Fruit fly (Drosophila melanogaster) S2 (cell line): ENCODE measurements around the gene trr.

Source experiments
- CG8478 ChIP-seq: fragments of >200 bp; optimal IDR thresholded peaks from 2 replicates; lab custom pipeline; 2018
- CTCF ChIP-seq, 2 experiments: fragments of >200 bp; optimal IDR thresholded peaks; 2 replicates each; lab custom pipeline; 2018

trr gene

DNA sequence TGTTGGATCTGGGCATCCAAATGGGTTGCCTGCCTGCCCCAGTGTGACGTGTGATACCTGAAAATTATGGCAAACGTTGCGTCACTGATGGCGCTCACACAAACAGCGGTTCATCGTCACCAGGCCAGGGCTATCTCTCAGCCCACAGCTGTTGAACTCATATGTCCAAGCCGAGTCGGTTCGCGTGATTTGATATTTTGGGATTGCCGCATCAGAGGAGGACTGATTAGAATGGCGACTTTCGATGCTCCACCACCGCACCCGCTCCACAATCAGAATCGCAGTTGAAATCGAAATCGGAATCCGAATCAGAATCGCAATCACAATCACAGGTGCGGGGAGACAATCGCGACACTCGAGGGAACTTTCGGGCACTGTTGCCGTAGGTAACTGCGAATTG, 42.0 kb downstream of the trr start:
- TF ChIP-seq CG8478 (lab: Kevin White, UChicago) (no peak), CTCF (optimal IDR thresholded peaks at IDR 0.05; lab: Kevin White, UChicago) (no peak)

DNA sequence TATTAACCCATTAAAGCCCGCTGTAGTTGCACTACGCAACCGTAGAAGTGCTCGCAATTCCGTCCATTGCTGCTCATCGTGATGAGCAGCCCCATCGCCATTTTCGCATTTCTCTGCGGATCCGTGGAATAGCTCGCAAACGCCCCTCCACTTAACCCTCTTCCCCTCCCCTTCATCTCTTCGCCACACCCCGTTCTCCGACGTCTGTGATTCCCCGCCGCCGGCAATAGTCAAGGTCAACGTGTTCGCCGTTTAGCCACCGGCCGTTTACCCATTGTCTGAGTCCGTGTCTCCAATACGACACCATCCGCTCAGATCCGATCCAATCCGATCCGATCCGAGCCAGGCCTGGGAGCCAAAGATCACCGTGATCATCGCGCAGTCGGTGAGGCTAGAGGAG, 43.4 kb downstream of the trr start:
- TF ChIP-seq CTCF (optimal IDR thresholded peaks at IDR 0.05; lab: Kevin White, UChicago) (no peak), CG8478 (lab: Kevin White, UChicago) (no peak)

DNA sequence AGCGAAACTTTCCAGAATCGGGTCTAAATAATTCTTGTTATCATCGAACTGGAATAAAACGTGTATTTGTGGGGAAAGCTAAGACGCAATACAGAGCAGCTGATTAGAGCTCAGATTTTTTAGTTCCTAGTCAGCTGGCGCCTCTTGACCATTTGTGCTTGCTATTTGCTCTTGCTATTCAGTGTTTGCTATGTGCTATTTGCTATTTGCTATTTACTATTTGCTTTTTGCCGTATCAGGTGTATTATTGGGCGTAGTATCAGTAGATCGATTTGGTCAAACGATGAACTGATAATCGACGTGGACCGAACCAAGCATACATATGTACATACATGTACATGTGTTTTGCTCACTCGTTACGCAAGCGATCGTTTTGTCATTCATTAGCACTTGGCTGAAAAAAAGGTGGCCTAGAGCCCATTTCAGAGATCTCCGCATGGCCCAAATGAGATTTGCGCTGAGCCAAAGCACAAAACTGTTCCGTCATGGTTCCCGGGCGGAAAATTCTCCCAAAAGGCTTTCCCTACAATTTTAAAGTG, 44.3 kb downstream of the trr start:
- TF ChIP-seq CG8478 (lab: Kevin White, UChicago) (no peak), CTCF (optimal IDR thresholded peaks at IDR 0.05; lab: Kevin White, UChicago) (no peak)

DNA sequence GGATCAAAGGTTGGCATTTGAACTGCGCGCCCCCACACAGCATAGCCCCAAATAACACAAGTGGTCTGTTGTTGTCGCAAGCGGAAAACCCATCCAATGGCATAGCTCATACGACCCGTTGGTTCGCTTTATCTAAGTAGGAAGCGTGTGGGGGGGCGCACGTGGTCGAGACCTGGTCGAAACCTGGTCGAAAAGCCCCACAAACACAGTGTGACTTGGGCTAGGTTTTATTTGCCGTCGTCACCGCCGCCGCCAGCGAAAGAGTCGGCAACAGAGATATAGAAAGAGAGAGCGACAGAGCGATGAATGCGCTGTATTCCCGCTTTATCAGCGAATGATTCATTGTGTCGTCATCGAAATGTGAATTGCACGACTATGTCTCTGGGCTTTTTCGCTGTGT, 46.9 kb downstream of the trr start:
- no peak for TF ChIP-seq CTCF (optimal IDR thresholded peaks at IDR 0.05; lab: Kevin White, UChicago)
- TF ChIP-seq CG8478 (lab: Kevin White, UChicago), result no peak

DNA sequence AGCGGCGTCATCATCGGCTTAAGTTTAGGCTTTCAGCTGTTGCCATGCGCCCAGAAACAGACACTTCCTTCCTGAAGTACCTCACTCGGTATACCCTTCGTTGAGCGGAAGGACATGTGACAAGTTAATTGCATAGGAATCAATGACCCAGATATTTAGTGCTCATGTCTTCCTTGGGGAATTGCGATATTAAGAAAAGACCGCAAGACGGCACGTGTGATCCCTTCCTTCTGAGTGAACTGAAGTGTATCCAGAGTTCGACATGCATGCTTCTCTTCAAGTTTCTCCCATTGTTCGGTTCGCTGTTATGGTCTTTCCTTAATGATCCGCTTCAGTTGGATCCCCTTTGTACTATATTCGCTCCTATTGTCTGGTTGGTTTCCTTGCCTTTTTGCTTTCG, 49.2 kb downstream of the trr start:
- TF ChIP-seq CTCF (optimal IDR thresholded peaks at IDR 0.05; lab: Kevin White, UChicago) (no peak), CG8478 (lab: Kevin White, UChicago) (no peak)

DNA sequence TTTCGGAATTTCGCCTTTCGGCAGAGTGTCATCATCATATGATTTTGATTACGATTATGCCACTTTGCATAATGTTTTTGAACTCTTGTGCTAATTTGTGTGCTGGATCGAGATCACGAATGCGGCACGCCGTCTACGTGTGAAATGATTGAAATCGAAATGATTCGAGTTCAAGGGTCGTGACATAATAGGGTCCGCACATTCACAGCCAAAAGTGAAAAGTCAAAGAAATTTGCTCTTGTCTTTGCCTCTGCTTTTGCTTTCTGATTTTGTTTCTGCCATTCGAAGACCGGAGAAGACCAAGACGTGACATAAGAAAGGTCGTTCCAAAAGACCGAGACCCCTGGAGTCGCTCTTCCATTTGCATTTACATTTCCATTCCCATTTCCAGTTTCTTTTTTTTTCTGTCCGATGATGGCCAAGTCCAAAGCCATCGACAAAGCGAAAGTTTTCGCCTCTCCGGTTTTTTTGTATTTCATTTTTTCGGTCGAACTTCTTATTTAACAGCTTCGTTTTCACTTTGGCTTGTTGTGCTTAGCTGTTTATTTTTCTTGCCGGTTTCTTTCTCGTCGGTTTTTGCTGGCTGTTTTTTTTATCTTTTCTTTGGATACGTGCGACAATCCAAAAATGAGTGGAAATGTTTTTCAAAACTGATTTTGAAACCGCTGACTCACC, 54.9 kb downstream of the trr start:
- TF ChIP-seq CTCF (optimal IDR thresholded peaks at IDR 0.05; lab: Kevin White, UChicago) (no peak), CG8478 (lab: Kevin White, UChicago) (no peak)

DNA sequence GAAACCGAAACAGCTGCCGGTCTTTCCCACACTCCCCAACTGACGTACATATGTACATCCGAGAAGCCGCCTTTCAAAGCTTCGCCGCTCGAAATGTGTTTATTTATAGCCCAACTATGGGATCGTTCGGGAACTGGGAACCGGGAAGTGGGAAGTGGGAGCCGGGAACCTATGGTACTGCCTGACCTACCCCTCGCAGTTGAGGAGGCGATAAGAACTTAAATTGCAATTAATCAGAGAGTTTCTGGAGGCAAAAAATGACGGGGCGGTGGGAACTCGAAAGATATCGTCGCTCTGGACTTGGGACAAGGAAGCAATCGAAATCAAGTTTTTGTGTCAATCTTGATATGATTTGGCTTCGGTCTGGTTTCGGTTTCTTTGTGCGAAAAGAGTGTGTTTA, 57.1 kb downstream of the trr start:
- TF ChIP-seq CG8478 (lab: Kevin White, UChicago) (no peak), CTCF (optimal IDR thresholded peaks at IDR 0.05; lab: Kevin White, UChicago) (no peak)
